Worm (Caenorhabditis elegans) whole organism, young adult: Measurements from ENCODE around the gene C01G5.9.

Experiments used
- F49E8.2 ChIP-seq: sonication (generic microtip); optimal IDR thresholded peaks from 3 replicates; lab custom pipeline; 2017; ENCODE audit warnings: missing genetic modification characterization, mild to moderate bottlenecking, missing compliant biosample characterization, antibody characterized with exemption, moderate library complexity; ENCODE audit not compliant: insufficient read depth
- T07F8.4 ChIP-seq: sonication (generic microtip); optimal IDR thresholded peaks from 2 replicates; lab custom pipeline; 2016; ENCODE audit warnings: mild to moderate bottlenecking, missing genetic modification characterization, moderate library complexity, missing compliant biosample characterization
- athp-1 ChIP-seq: sonication (generic microtip); optimal IDR thresholded peaks from 2 replicates; lab custom pipeline; 2017; ENCODE audit warnings: mild to moderate bottlenecking, missing genetic modification characterization, missing compliant biosample characterization
- attf-6 ChIP-seq: fragments of 200-800 bp; sonication (Bioruptor generic); IDR thresholded peaks from 2 replicates; pipeline ENCODE4 v1.3.6; 2022; ENCODE audit warnings: missing genetic modification reagents, missing genetic modification characterization, missing compliant biosample characterization
- cebp-1 ChIP-seq, 2 experiments: fragments of 200-800 bp in 1 of 2; sonication (Bioruptor generic) in 1 of 2; sonication (generic microtip) in 1 of 2; IDR thresholded peaks in 1 of 2; optimal IDR thresholded peaks in 1 of 2; 2 replicates each; pipeline versions ENCODE4 v1.3.6 to Lab custom; 2017 to 2022; ENCODE audit warnings: missing compliant biosample characterization in 2 of 2, missing genetic modification characterization in 2 of 2, mild to moderate bottlenecking in 1 of 2, missing genetic modification reagents in 1 of 2, moderate library complexity in 1 of 2
- hlh-26 ChIP-seq: fragments of 200-800 bp; sonication (Bioruptor generic); conservative IDR thresholded peaks from 2 replicates; pipeline ENCODE4 v1.3.6; 2022; ENCODE audit warnings: missing genetic modification reagents, missing genetic modification characterization, missing compliant biosample characterization
- madf-3 ChIP-seq: fragments of 200-800 bp; sonication (Bioruptor generic); IDR thresholded peaks from 2 replicates; pipeline ENCODE4 v1.3.6; 2022; ENCODE audit warnings: missing genetic modification reagents, missing genetic modification characterization, missing compliant biosample characterization
- mxl-1 ChIP-seq: sonication (generic microtip); optimal IDR thresholded peaks from 2 replicates; lab custom pipeline; 2016; ENCODE audit warnings: missing genetic modification characterization, missing compliant biosample characterization
- tlf-1 ChIP-seq: fragments of 200-800 bp; sonication (Bioruptor generic); optimal IDR thresholded peaks from 2 replicates; lab custom pipeline; 2018; ENCODE audit warnings: mild to moderate bottlenecking, missing genetic modification characterization, missing compliant biosample characterization
- ztf-6 ChIP-seq: fragments of 200-800 bp; sonication (Bioruptor generic); IDR thresholded peaks from 2 replicates; pipeline ENCODE4 v1.3.6; 2022; ENCODE audit warnings: missing genetic modification reagents, missing genetic modification characterization, missing compliant biosample characterization

DNA sequence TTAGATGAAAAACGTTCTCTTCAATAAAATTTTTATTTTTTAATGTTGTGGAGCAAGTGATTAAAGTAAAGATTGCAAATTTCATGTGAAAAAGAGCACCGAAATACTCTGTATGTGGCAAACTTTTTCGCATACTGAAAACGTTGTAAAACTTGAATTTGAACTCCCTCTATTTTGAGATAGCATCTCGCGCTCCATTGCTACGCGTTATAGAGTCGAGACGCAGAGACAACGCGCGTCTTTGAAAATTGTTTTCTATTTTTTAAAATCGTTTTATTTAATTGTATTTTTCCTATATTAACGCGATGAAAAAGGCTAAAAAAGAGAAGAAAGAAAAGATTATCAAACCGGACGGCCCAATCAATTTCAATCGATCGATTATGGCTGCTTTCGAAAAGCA is 28.9 kb downstream of the C01G5.9 start, which contains the start of gene fan-1:
- TF ChIP-seq tlf-1 (GFP tag; lab: Kevin White, UChicago), result no peak
- no peak for TF ChIP-seq mxl-1 (tag; lab: Kevin White, UChicago)
- TF ChIP-seq hlh-26, result no peak
- TF ChIP-seq cebp-1 (GFP tag; IDR thresholded peaks at IDR 0.05; lab: Robert Waterston, UW), result no peak
- peak; percentile 37 for TF ChIP-seq cebp-1 (tag; optimal IDR thresholded peaks at IDR 0.05; lab: Kevin White, UChicago)
- TF ChIP-seq madf-3, result no peak
- TF ChIP-seq T07F8.4 (tag; lab: Kevin White, UChicago), result no peak
- no peak for TF ChIP-seq F49E8.2 (tag; lab: Kevin White, UChicago)
- no peak for TF ChIP-seq athp-1 (tag; lab: Kevin White, UChicago)
- TF ChIP-seq attf-6, result no peak
- no peak for TF ChIP-seq ztf-6 (GFP tag; lab: Robert Waterston, UW)
